Fruit fly (Drosophila melanogaster): ENCODE data around the gene Sec23.

The Sec23 gene

DNA sequence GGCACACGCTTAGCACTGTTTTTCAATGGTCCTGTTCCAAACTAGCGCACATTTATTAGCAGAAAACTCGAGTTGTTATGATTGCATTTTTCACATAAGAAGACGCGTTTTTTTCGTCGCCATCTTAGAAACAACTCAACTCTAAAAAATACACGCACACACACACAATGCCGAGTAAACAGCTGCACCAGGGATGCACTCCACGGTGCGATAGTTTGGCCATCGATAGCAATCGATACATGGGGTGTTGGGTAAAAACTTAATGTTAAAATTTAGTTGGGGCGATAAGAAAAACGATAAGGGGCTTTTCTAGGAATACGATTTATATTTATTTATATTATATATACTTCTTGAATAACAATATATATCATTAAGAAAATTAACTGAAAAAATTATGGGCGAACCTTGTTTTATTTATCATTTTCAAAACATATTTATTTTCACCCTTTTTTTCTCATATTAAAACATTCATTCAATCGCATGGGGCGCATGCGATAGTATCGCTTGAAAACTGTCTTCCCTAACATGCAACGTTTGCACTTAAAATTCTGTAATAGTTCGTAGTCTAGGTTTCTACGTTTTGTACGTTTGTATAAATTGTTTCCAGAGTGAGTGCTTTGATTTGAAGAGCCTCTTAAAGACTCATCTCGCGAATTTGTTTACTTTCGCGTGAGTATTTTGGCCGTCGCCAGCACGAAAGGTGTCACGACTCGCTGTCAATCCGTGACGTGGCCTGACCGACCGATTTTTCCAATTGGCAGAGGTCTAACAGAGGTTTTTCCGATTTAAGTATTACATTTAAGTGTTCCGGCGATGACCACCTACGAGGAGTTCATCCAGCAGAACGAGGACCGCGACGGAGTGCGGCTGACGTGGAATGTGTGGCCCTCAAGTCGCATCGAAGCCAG, at the start of gene Sec23, which contains the start of gene MTA1-like:
Gene Sec23, plus strand, starts transcription at position 497 of the 908 bp plus-strand sequence.
Gene MTA1-like, minus strand, starts transcription at position 170 of the 908 bp plus-strand sequence.
- TF ChIP-seq CG17801 (GFP tag; optimal IDR thresholded peaks at IDR 0.05; ENCODE audit: partially characterized antibody), result no peak

DNA sequence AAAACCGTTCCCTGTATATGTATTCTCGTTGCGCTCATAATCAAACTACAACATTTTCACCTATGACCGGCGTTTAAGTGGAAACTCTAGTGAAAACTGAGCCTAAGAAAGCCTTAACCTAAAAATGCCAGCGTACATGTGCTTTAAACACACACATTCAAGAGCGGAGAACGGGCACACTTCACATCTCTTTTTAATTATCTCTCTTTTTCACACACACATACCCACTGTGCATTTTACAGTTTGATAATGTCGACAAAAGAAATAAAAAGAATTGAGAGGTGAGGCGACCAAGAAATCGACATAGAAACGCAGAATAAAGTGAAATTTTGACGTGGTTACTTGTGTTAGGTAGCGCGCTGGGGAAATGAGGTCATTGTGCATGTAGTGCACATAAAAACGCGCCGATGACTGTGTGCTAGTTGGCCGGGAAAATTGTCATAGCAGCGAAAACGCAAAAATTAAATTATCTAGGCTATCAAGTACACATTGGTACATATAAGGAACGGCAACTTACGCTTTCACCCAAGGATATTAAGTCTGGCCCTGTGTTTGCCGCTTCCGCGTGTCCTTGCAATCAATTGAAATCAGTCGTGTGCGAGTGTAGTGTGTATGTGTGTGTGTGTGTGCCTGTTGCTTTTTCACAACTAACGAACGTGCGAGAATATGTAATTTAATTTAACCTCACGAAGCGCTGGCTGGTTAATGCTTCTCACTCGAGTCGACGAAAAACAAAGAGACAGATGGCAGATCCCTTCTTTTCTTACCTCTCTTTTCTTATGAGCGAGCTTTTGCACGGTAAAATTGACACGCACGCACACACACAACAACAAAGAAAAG, 49.1 kb upstream of the Sec23 start:
- TF ChIP-seq CG17801 (GFP tag; optimal IDR thresholded peaks at IDR 0.05; ENCODE audit: partially characterized antibody), result peak; percentile 46

DNA sequence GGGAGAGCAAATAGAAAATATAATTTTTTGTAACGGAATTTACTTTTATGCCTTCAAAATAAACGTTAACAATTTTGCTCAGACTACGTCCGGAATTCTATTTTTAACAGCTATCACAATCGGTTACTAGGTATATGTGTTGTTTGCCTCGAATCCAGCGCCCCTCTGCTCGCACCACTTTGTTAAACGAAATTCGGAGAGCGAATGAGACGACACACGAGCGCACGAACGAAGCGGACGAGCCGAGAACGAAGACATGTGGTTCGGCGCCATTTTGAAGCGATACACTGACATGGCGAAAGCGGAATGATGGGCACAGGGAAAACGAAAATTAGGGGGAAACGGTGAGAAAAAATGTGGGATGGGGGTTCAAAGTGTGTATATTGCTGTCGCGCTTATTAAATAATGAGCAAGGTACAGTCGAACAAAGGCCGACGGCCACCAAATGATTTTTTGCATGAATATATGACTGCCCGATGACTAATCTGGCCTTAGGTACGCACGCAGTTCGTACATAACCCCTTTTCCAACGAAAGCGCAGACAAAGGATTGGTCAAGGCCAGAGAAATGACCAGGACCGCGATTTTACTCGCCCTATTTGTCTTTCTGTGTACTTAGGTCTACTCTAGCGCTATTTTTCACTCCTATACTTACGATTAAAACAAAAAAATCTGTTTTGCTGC, 48.4 kb upstream of the Sec23 start:
- TF ChIP-seq CG17801 (GFP tag; optimal IDR thresholded peaks at IDR 0.05; ENCODE audit: partially characterized antibody), result peak; percentile 67

DNA sequence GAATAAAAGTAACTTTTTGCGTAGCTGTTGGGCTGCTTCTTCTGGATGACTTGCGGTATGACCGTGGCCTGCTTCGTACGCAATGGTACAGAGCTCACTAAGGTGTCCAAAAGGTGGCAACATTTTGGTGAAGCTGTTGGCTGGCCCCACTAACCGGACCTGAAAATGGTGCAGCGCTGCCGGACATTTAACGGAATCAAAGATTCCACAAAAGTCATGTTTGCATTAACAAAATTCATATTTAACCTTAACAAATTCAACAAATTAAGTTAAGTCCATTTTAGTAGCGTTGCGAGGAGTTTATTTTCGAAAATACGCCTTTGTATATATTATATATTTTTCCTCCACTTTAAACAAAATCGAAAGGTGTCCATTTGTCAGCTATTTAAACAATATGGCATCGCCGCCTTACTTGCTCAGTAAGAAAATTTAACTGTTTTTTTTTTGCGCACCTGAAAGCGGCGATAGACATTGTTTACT, 47.8 kb upstream of the Sec23 start, which contains the start of the genes kra and SecS:
Gene kra, minus strand, starts transcription at position 93 of the 480 bp plus-strand sequence.
Gene SecS, plus strand, starts transcription at position 390 of the 480 bp plus-strand sequence.
- no peak for TF ChIP-seq CG17801 (GFP tag; optimal IDR thresholded peaks at IDR 0.05; ENCODE audit: partially characterized antibody)

DNA sequence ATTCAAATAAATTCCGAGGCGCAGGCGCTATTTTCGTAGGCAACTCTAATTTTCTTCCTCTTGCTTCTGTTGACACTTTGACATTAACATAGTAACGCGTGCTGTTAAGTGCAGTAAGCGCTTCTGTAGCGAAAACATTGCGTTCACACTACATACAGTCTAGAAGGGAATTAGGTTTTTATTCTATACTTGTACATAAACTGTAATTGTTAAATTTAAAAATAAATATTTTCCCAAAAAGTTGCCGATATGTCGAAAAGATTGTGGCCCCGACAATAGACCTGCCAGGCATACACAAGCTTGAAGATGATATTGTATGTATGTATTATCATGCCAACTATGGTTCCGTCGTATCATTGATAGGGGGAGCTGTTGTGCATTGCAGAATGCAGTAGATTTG, 42.4 kb upstream of the Sec23 start, which contains the start of gene asl:
Gene asl, minus strand, starts transcription at position 67 of the 400 bp plus-strand sequence.
- TF ChIP-seq CG17801 (GFP tag; optimal IDR thresholded peaks at IDR 0.05; ENCODE audit: partially characterized antibody), result no peak

DNA sequence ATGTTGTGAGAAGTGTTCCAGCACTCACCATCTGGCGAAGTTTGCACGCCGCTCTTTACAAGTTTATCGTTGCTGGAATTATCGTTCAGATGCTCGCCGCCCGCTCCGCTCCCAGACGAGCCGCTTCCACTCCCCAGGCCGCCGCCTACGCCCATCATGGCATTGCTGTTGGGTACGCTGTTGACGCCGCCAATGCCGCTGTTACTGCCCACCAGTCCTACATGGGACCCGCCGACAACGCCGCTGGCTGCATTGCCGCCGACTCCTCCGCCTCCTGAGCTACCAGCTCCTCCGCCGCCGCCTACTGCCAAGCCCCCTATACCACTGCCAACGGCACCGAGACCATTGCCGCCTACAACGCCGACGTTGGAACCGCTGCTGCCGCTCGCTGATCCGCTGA, 40.4 kb upstream of the Sec23 start:
- no peak for TF ChIP-seq CG17801 (GFP tag; optimal IDR thresholded peaks at IDR 0.05; ENCODE audit: partially characterized antibody)

DNA sequence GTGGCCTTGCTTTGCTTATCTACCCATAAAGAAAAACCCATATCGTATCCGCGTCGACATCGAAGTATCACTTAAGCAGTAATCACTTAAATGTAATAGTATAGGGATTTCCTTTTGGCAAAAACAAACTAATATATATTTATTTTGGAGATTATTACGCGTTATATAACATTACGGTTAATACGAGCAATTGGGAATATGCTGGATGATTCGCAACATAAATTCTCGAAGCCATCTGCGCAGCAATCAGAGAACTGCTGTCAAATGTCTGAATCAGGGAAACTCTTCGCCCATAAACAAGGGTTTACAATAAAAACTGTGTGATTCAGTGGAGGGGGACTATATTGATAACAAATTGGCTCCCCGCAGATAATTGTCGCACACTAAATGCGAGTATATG, 38.2 kb upstream of the Sec23 start:
- no peak for TF ChIP-seq CG17801 (GFP tag; optimal IDR thresholded peaks at IDR 0.05; ENCODE audit: partially characterized antibody)

DNA sequence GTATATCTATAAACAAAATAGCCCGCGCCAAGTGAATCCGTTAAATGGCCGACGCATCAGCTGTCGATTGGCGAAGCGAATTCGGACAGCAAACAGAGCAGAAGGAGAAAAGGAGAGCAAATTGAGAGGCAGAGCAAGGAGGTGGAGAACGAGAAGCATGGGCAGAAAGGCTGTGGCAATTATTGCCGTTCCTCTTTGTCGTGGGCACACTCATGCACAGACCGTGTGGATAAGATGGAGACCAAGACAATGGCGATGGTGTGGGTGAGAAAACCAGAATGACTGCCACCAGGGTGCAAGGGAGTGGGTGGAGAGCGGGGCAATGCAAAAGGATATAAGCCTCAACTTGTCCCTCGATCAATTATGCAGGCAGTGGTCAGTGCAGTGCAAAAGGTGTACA, 37.7 kb upstream of the Sec23 start:
- no peak for TF ChIP-seq CG17801 (GFP tag; optimal IDR thresholded peaks at IDR 0.05; ENCODE audit: partially characterized antibody)

DNA sequence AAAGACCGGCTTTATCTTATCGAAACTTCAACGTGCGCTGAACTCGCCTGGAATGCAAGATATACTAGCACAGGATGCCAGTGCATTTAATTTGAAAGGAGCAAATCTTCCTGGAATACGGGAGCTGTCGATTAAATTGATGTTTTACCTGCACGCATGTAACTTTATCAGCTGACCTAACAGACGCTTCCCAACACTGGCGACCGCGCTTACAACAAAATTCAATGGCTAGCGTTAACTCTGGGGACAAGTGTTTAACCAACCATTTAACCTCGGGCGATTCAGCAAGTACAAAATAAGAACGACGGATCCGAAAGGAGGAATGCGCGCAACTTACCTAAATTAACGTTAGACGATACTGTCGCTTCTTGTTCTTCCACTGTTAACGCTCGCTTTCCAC, 37.1 kb upstream of the Sec23 start:
- peak; percentile 4 for TF ChIP-seq CG17801 (GFP tag; optimal IDR thresholded peaks at IDR 0.05; ENCODE audit: partially characterized antibody)

DNA sequence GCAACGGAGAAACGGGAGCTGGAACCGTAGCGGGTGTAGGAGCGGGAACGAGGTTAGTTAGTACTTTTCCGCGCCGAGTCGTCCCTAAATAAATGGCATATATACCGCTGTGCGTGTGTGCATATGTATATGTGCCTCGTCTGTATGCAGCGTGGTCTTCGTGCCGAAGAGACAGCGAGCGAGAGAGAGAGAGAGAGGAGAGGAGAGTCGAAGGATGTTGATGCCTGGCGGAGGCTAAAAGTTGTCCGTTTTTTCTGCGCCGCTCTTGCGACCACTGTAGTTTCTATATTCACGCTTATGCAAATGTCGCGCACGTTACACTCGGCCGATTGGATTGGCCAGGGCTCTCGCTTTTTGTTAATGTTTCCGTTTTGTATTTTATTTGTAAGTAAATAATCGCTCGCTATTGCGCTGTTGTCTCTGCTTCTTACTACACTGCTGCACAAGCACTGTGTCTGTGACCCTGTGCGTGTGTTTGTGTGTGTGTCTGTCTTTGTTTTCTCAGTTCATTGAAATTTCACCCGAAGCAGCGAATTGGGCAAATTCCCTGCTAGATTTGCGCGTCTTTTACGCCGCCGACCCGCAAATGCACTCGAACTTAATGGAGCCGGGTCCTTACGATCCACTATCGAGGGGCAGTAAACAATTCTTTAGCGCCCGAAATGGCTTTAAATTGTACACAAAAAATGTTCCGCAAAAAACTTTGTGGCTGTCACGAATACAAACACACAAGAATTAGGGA, 36.3 kb upstream of the Sec23 start, which contains the start of gene Rga:
Gene Rga, minus strand, starts transcription at position 741 of the 742 bp plus-strand sequence.
- no peak for TF ChIP-seq CG17801 (GFP tag; optimal IDR thresholded peaks at IDR 0.05; ENCODE audit: partially characterized antibody)

DNA sequence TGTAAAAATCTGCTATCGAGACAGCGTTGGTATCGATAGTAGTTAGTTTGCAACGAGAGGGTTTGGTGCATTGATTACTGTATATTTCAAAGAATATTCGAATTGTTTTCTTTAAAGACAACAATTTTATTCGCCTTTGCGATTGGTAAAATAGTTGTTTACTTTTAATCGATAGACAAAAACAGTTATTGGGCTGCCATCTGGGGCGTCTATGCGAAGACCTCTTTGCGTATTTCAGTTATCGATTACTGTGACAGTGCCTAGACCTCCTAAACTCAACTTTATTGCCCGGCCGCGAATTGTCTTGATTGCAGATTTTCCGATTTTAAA, 35.8 kb upstream of the Sec23 start, which contains the start of gene Atu:
Gene Atu, plus strand, starts transcription at position 245 of the 330 bp plus-strand sequence.
- TF ChIP-seq CG17801 (GFP tag; optimal IDR thresholded peaks at IDR 0.05; ENCODE audit: partially characterized antibody), result peak; percentile 55

DNA sequence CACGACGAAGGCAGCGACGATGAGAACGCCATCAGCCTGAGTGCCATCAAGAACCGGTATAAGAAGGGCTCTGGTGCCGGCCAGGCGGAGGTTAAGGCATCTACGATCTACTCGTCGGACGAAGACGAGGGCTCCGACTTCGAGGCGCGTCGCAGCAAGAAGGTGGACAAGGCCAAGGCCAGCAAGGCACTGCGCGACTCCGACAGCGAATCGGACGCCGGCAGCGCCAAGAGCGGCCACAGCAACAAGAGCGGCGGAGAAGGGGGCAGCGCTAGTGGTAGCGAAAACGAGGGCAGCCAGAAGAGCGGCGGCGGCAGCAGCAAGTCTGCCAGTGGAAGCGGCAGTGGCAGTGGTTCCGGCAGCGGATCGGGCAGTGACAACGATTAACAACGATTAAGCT, 33.4 kb upstream of the Sec23 start:
- TF ChIP-seq CG17801 (GFP tag; optimal IDR thresholded peaks at IDR 0.05; ENCODE audit: partially characterized antibody), result no peak

DNA sequence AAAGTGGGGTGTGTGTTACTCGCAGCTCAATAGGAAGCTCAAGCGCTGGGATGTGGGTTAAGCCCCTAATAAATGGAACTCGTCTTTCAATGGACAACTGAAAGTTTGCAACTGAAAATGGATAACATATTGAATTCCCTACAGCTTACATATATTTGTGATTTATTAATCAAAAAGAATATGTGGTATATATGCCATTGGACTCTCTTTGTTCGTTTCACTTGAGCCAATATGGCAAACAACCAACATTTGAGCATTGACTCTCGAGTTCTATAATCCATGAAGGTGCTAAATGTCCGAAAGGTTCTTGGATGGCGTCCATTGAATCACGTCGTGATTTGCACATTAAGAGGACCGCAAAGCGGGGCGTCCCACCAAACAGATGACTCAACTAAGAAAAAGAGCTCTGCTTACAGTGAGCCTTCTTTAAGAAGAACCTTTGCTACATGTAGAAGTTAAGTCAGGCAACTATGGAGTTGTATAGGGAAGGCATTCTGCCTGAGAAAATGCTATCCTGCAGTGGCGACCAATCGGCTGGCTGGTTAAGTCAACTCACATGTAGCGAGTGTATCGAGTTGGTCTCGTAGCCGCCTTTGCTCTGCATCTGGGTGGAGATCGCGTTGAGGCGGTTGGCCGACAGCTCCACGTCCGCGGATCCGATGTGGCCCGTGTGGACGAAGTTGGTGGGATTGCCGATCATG, 30.8 kb upstream of the Sec23 start:
- TF ChIP-seq CG17801 (GFP tag; optimal IDR thresholded peaks at IDR 0.05; ENCODE audit: partially characterized antibody), result no peak

All from ovary, adult (tissue).